Worm (Caenorhabditis elegans) whole organism, early embryonic: ENCODE results near the gene srd-42.

Experiments used
- B0310.2 ChIP-seq: sonication (generic microtip); optimal IDR thresholded peaks from 2 replicates; lab custom pipeline; 2016; ENCODE audit warnings: mild to moderate bottlenecking, missing genetic modification characterization, missing compliant biosample characterization
- F13C5.2 ChIP-seq: sonication (generic microtip); optimal IDR thresholded peaks from 2 replicates; lab custom pipeline; 2017; ENCODE audit warnings: mild to moderate bottlenecking, missing genetic modification characterization, inconsistent platforms, missing compliant biosample characterization
- aly-1 ChIP-seq: sonication (generic microtip); optimal IDR thresholded peaks from 2 replicates; lab custom pipeline; 2016; ENCODE audit warnings: missing genetic modification characterization, missing compliant biosample characterization
- ama-1 ChIP-seq: fragments of 150-350 bp; optimal IDR thresholded peaks from 2 replicates; lab custom pipeline; 2014
- ceh-13 ChIP-seq: fragments of 200-800 bp; sonication (Bioruptor generic); optimal IDR thresholded peaks from 2 replicates; lab custom pipeline; 2018; ENCODE audit warnings: mild to moderate bottlenecking, missing genetic modification characterization, missing compliant biosample characterization
- ceh-36 ChIP-seq: sonication (generic microtip); optimal IDR thresholded peaks from 2 replicates; lab custom pipeline; 2016; ENCODE audit warnings: missing genetic modification characterization, inconsistent platforms, missing compliant biosample characterization
- ets-7 ChIP-seq: sonication (generic microtip); optimal IDR thresholded peaks from 2 replicates; lab custom pipeline; 2016; ENCODE audit warnings: missing genotype, missing genetic modification characterization, missing compliant biosample characterization
- flt-1 ChIP-seq: fragments of 200-800 bp; sonication (Bioruptor generic); IDR thresholded peaks from 2 replicates; pipeline ENCODE4 v1.3.6; 2022; ENCODE audit warnings: missing genetic modification characterization, missing compliant biosample characterization
- hmbx-1 ChIP-seq: sonication (generic microtip); optimal IDR thresholded peaks from 2 replicates; lab custom pipeline; 2016; ENCODE audit warnings: mild to moderate bottlenecking, missing genetic modification characterization, missing compliant biosample characterization
- hmg-4 ChIP-seq: fragments of 200-800 bp; sonication (Bioruptor generic); optimal IDR thresholded peaks from 2 replicates; lab custom pipeline; 2018; ENCODE audit warnings: mild to moderate bottlenecking, missing genetic modification characterization, missing compliant biosample characterization
- hnd-1 ChIP-seq: sonication (generic microtip); optimal IDR thresholded peaks from 2 replicates; lab custom pipeline; 2016; ENCODE audit warnings: missing genetic modification characterization, missing compliant biosample characterization
- pes-1 ChIP-seq: fragments of 200-800 bp; sonication (Bioruptor generic); IDR thresholded peaks from 2 replicates; pipeline ENCODE4 v1.3.6; 2022; ENCODE audit warnings: missing genetic modification reagents, missing genetic modification characterization, missing compliant biosample characterization
- scrt-1 ChIP-seq: fragments of 200-800 bp; sonication (Bioruptor generic); IDR thresholded peaks from 2 replicates; pipeline ENCODE4 v1.3.6; 2022; ENCODE audit warnings: missing genetic modification characterization, missing compliant biosample characterization
- sea-1 ChIP-seq: fragments of 200-800 bp; sonication (Bioruptor generic); conservative IDR thresholded peaks from 2 replicates; pipeline ENCODE4 v1.3.6; 2022; ENCODE audit warnings: missing genetic modification characterization, missing compliant biosample characterization
- tbx-11 ChIP-seq: fragments of 200-800 bp; sonication (Bioruptor generic); IDR thresholded peaks from 2 replicates; pipeline ENCODE4 v1.3.6; 2022; ENCODE audit warnings: missing genetic modification characterization, missing compliant biosample characterization
- tbx-37 ChIP-seq: fragments of 200-800 bp; sonication (Bioruptor generic); conservative IDR thresholded peaks from 2 replicates; pipeline ENCODE4 v1.3.6; 2022; ENCODE audit warnings: missing genetic modification reagents, missing genetic modification characterization, missing compliant biosample characterization
- tra-4 ChIP-seq: sonication (generic microtip); optimal IDR thresholded peaks from 2 replicates; lab custom pipeline; 2017; ENCODE audit warnings: missing genetic modification characterization, missing compliant biosample characterization

Gene srd-42

DNA sequence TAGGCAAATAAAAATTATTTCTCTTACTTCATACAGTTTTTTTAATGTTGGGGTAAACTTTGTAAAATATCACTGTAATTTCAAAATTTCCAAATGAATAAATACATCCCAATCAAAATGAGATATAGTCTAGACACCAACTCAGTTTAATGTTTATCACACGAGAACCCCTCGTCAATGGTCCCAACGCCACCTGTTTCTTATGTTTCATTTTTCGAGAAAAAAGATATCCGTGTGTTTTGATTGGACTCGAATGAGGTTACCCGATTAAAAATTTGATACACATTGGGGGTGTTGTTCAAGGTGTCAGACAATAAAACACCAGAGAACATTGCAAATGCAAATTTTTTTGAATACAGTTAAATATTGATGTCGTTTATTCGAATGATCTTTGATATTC is 14.3 kb upstream of the srd-42 start:
- no peak for TF ChIP-seq F13C5.2 (tag; lab: Kevin White, UChicago)
- no peak for TF ChIP-seq hnd-1 (tag; lab: Kevin White, UChicago)
- no peak for TF ChIP-seq flt-1
- TF ChIP-seq aly-1 (tag; lab: Kevin White, UChicago), result no peak
- no peak for TF ChIP-seq ama-1 (lab: Kevin White, UChicago)
- TF ChIP-seq ceh-13 (GFP tag; lab: Kevin White, UChicago), result no peak
- TF ChIP-seq pes-1 (GFP tag; lab: Robert Waterston, UW), result no peak
- TF ChIP-seq scrt-1, result no peak
- no peak for TF ChIP-seq ets-7 (tag; lab: Kevin White, UChicago)
- no peak for TF ChIP-seq ceh-36 (tag; lab: Kevin White, UChicago)
- TF ChIP-seq hmbx-1, result no peak
- no peak for TF ChIP-seq tbx-11 (GFP tag; lab: Robert Waterston, UW)
- TF ChIP-seq B0310.2 (tag; lab: Kevin White, UChicago), result no peak
- no peak for TF ChIP-seq hmg-4 (GFP tag; lab: Kevin White, UChicago)

DNA sequence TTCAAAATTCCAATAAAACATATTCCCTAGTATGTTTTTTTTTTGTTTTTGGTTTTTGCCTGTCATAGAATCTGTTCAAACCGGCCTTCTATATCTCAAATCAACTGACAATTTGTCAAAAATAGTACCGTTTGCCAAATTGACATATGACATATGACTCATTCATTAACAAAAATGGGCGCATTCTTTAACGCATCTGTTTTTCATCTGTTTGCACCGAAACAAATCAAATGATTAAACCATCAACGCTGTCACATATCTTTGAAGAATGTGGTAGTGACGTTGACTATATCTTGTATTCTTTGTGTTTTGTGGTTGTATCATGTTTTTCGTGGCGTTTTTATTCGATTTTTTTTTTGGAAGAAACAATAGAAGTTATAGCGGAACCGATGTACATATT is 11.8 kb upstream of the srd-42 start:
- TF ChIP-seq ceh-36 (tag; lab: Kevin White, UChicago) (no peak), hnd-1 (tag; lab: Kevin White, UChicago) (no peak), aly-1 (tag; lab: Kevin White, UChicago) (no peak), hmbx-1 (no peak), flt-1 (no peak), F13C5.2 (tag; lab: Kevin White, UChicago) (no peak), sea-1 (no peak)

DNA sequence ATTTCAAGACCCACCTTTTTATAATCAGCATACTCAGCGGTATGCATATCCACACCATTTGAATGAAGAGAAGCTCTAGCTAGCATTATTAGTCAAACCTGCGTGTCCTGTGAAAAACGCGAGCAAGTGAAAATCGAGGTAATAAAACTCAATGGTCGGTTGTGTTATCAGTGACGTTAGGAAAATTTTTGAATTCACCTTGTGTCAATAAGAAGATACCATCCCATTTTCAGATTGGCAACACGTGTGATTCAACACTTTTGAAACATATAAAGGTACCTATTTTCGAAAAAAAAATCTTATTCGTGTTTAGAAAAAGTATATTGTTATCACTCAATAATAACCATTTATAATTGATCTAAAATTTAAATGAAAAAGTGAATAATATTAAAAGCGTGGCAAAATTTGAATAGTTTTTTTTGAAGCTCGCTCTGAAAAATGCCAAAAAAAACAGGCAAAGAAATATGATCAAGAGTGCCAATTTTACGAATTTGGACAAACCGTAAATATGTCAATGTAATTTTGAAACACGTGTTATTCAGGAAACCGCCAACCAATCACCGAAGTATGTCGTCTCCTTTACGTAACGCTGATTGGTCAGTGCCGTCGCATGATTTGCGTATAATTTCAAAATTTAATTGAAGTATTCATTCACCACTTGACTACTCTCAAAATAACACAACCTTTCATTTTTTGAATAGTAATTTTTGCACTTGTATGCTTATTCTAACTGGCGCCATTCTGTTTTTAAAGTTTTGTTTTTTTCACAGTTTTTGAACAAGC is 8.6 kb upstream of the srd-42 start, which contains the start of gene F46G10.1:
F46G10.1 (minus strand) TSS at position 115 of the 783 bp plus-strand sequence.
- TF ChIP-seq pes-1 (GFP tag; lab: Robert Waterston, UW) (no peak), flt-1 (no peak), tbx-11 (GFP tag; lab: Robert Waterston, UW) (no peak), hmg-4 (GFP tag; lab: Kevin White, UChicago) (no peak), scrt-1 (no peak), aly-1 (tag; lab: Kevin White, UChicago) (no peak)

- no peak for TF ChIP-seq hmg-4 (GFP tag; lab: Kevin White, UChicago)
Measured at ce11 chrX:13310763-13311162, 7.5 kb upstream of the srd-42 start.

DNA sequence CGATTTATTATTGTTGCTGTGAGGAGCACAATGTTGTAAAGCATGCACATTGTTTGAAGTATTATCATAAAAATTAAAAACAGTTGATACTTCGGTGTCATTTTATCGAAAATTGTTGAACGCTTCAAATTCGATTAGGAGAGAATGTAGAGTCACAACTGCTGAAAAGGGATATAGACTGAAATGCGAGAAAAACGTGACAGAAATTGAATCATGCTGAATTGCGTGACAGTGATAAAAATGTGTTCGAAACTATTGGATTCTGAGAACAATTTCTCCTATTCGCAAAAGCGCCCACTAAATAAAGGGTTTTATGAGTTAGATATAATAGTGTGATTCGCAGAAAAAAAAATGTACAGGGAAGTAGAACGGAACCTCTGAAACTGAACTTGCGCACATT is 5.5 kb upstream of the srd-42 start, which contains the start of gene srxa-8:
srxa-8 (minus strand) TSS at position 101 of the 400 bp plus-strand sequence.
- no peak for TF ChIP-seq ceh-13 (GFP tag; lab: Kevin White, UChicago)
- TF ChIP-seq hmbx-1, result no peak
- no peak for TF ChIP-seq tbx-11 (GFP tag; lab: Robert Waterston, UW)
- no peak for TF ChIP-seq ets-7 (tag; lab: Kevin White, UChicago)
- TF ChIP-seq sea-1, result no peak

DNA sequence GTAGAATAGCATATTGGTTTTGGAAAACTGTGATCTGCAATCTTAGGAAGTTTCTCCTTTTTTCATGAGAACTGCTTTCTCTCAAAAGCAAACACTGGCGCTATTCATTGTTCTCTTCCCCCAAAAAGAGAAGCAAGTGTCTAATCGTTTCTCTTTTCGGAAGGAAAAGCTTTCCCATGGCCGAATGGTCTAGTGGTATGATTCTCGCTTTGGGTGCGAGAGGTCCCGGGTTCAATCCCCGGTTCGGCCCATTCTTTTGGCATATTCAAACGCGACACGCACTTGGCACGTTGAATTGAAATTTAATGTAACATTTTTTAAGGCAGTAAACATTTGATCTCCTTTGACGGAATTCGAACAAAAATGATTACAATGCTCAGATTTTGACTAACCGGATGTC is 4.6 kb upstream of the srd-42 start:
- TF ChIP-seq pes-1 (GFP tag; lab: Robert Waterston, UW), result 0 out of 2 replicates have a peak, but pooled peaks have one; percentile 21
- TF ChIP-seq tbx-11 (GFP tag; lab: Robert Waterston, UW), result no peak

DNA sequence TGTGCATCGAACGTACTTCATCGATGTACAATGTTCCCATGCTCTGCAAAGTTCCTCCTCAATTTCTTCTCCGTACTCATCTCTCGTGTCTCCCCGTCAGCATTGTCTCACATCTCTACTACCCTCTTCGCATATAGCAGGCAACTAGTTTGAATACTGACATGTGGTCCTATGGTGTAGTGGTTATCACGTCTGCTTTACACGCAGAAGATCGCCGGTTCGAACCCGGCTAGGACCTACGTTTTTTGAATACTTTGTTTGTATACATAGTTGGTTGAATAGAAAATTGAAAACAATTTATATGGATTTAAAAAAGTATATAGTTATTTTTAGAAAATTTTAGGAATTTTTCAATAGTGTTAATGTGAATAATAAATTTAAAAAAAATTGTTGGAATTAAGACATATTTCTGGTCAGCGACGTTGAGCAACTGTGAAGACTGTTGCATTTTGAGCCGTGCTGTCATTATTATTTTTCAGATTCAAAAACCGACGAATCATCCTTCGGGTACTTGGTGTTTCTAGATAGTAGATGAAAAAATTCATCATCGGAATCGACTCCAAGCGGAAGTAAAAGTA is 3.7 kb upstream of the srd-42 start:
- TF ChIP-seq tbx-11 (GFP tag; lab: Robert Waterston, UW) (peak; percentile 97), hmg-4 (GFP tag; lab: Kevin White, UChicago) (no peak), sea-1 (peak; percentile 93), ceh-13 (GFP tag; lab: Kevin White, UChicago) (peak; percentile 92), flt-1 (peak; percentile 95), hnd-1 (tag; lab: Kevin White, UChicago) (peak; percentile 89), tra-4 (tag; lab: Kevin White, UChicago) (peak; percentile 90), F13C5.2 (tag; lab: Kevin White, UChicago) (peak; percentile 94), hmbx-1 (peak; percentile 86), scrt-1 (peak; percentile 95), ama-1 (lab: Kevin White, UChicago) (no peak), ets-7 (tag; lab: Kevin White, UChicago) (peak; percentile 73), B0310.2 (tag; lab: Kevin White, UChicago) (peak; percentile 80), tbx-37 (GFP tag; lab: Robert Waterston, UW) (peak; percentile 95), aly-1 (tag; lab: Kevin White, UChicago) (peak; percentile 85), pes-1 (GFP tag; lab: Robert Waterston, UW) (peak; percentile 95), ceh-36 (tag; lab: Kevin White, UChicago) (peak; percentile 94)

ce11 chrX:13305779-13306178 is 2.5 kb upstream of the srd-42 start, which contains the start of gene srd-43:
Gene srd-43 (minus strand): TSS chrX:13305844.
- TF ChIP-seq ets-7 (tag; lab: Kevin White, UChicago) (no peak), B0310.2 (tag; lab: Kevin White, UChicago) (no peak), sea-1 (no peak), scrt-1 (no peak), tra-4 (tag; lab: Kevin White, UChicago) (no peak), tbx-11 (GFP tag; lab: Robert Waterston, UW) (no peak), hmg-4 (GFP tag; lab: Kevin White, UChicago) (no peak), aly-1 (tag; lab: Kevin White, UChicago) (no peak), pes-1 (GFP tag; lab: Robert Waterston, UW) (no peak), hmbx-1 (no peak), hnd-1 (tag; lab: Kevin White, UChicago) (no peak), ceh-13 (GFP tag; lab: Kevin White, UChicago) (no peak)
